Worm (Caenorhabditis elegans) whole organism, L3 larva: ENCODE data around the gene Y39A1C.1.

Source experiments
- R02D3.7 ChIP-seq: fragments of 150-350 bp; optimal IDR thresholded peaks from 2 replicates; lab custom pipeline; 2014; ENCODE audit warnings: missing biosample characterization, missing genetic modification characterization
- ZK546.5 ChIP-seq: sonication (generic microtip); optimal IDR thresholded peaks from 2 replicates; lab custom pipeline; 2017; ENCODE audit warnings: missing biosample characterization, missing genetic modification characterization
- aly-2 ChIP-seq: fragments of 150-350 bp; optimal IDR thresholded peaks from 2 replicates; lab custom pipeline; 2014; ENCODE audit warnings: missing biosample characterization, missing genetic modification characterization
- ama-1 ChIP-seq: fragments of 150-350 bp; optimal IDR thresholded peaks from 2 replicates; lab custom pipeline; 2018
- ceh-16 ChIP-seq: sonication (generic microtip); optimal IDR thresholded peaks from 2 replicates; lab custom pipeline; 2017; ENCODE audit warnings: missing biosample characterization, missing genetic modification characterization
- ceh-28 ChIP-seq: fragments of 150-350 bp; optimal IDR thresholded peaks from 2 replicates; lab custom pipeline; 2014; ENCODE audit warnings: missing biosample characterization, missing genetic modification reagents, missing genetic modification characterization
- ceh-82 ChIP-seq: fragments of 150-350 bp; optimal IDR thresholded peaks from 2 replicates; lab custom pipeline; 2014; ENCODE audit warnings: missing biosample characterization, missing genetic modification characterization
- ceh-9 ChIP-seq: sonication (generic microtip); optimal IDR thresholded peaks from 2 replicates; lab custom pipeline; 2018; ENCODE audit warnings: missing biosample characterization, missing genetic modification characterization
- daf-12 ChIP-seq: fragments of 150-350 bp; optimal IDR thresholded peaks from 2 replicates; lab custom pipeline; 2014; ENCODE audit warnings: missing biosample characterization, missing genetic modification reagents, missing genetic modification characterization
- egl-27 ChIP-seq: sonication (generic microtip); optimal IDR thresholded peaks from 4 replicates; lab custom pipeline; 2017; ENCODE audit warnings: missing biosample characterization, missing genetic modification reagents, missing genetic modification characterization
- egl-5 ChIP-seq: fragments of 150-350 bp; optimal IDR thresholded peaks from 2 replicates; lab custom pipeline; 2017; ENCODE audit warnings: missing biosample characterization, missing genetic modification reagents, missing genetic modification characterization, inconsistent platforms
- elt-1 ChIP-seq: fragments of 150-350 bp; optimal IDR thresholded peaks from 2 replicates; lab custom pipeline; 2014; ENCODE audit warnings: missing biosample characterization, missing genetic modification characterization
- elt-2 ChIP-seq: sonication (generic microtip); optimal IDR thresholded peaks from 2 replicates; lab custom pipeline; 2016; ENCODE audit warnings: missing genetic modification reagents, mild to moderate bottlenecking, missing genetic modification characterization, missing compliant biosample characterization
- elt-3 ChIP-seq, 3 experiments: fragments of 150-350 bp in 1 of 3; sonication (generic microtip) in 2 of 3; optimal IDR thresholded peaks; 2 replicates in 2 of 3; 4 replicates in 1 of 3; lab custom pipeline; 2014 to 2017; ENCODE audit warnings: missing biosample characterization in 3 of 3, missing genetic modification characterization in 3 of 3
- eor-1 ChIP-seq, 2 experiments: fragments of 150-350 bp; optimal IDR thresholded peaks; 2 replicates each; lab custom pipeline; 2014 to 2018; ENCODE audit warnings: missing biosample characterization in 2 of 2, missing genetic modification characterization in 2 of 2
- fkh-10 ChIP-seq: sonication (generic microtip); optimal IDR thresholded peaks from 2 replicates; lab custom pipeline; 2017; ENCODE audit warnings: missing biosample characterization, missing genetic modification reagents, missing genetic modification characterization
- fkh-2 ChIP-seq: fragments of 150-350 bp; optimal IDR thresholded peaks from 2 replicates; lab custom pipeline; 2014; ENCODE audit warnings: missing biosample characterization, missing genetic modification reagents, missing genetic modification characterization
- fos-1 ChIP-seq: fragments of 150-350 bp; optimal IDR thresholded peaks from 2 replicates; lab custom pipeline; 2014; ENCODE audit warnings: missing biosample characterization, missing genetic modification characterization
- hmg-11 ChIP-seq: sonication (generic microtip); optimal IDR thresholded peaks from 2 replicates; lab custom pipeline; 2016; ENCODE audit warnings: missing genetic modification characterization, missing compliant biosample characterization
- jun-1 ChIP-seq: fragments of 150-350 bp; optimal IDR thresholded peaks from 2 replicates; lab custom pipeline; 2014; ENCODE audit warnings: missing biosample characterization, missing genetic modification reagents, missing genetic modification characterization
- lin-15B ChIP-seq: fragments of 150-350 bp; optimal IDR thresholded peaks from 2 replicates; lab custom pipeline; 2014; ENCODE audit warnings: missing biosample characterization, missing genetic modification characterization
- lin-39 ChIP-seq: fragments of 150-350 bp; optimal IDR thresholded peaks from 2 replicates; lab custom pipeline; 2018; ENCODE audit warnings: missing biosample characterization, missing genetic modification reagents, missing genetic modification characterization
- lsy-12 ChIP-seq: sonication (generic microtip); optimal IDR thresholded peaks from 2 replicates; lab custom pipeline; 2016; ENCODE audit warnings: mild to moderate bottlenecking, missing genetic modification characterization, missing compliant biosample characterization
- mdl-1 ChIP-seq: fragments of 150-350 bp; optimal IDR thresholded peaks from 2 replicates; lab custom pipeline; 2014; ENCODE audit warnings: missing biosample characterization, missing genetic modification characterization
- mml-1 ChIP-seq: fragments of 150-350 bp; sonication (generic microtip); optimal IDR thresholded peaks from 3 replicates; lab custom pipeline; 2014; ENCODE audit warnings: missing biosample characterization, missing genetic modification characterization
- nfya-1 ChIP-seq: sonication (generic microtip); optimal IDR thresholded peaks from 2 replicates; lab custom pipeline; 2017; ENCODE audit warnings: missing genetic modification characterization, mild to moderate bottlenecking, missing compliant biosample characterization, antibody characterized with exemption, moderate library complexity; ENCODE audit not compliant: insufficient read depth
- nhr-11 ChIP-seq: fragments of 150-350 bp; optimal IDR thresholded peaks from 2 replicates; lab custom pipeline; 2014; ENCODE audit warnings: missing biosample characterization, missing genetic modification characterization
- nhr-12 ChIP-seq: fragments of 150-350 bp; optimal IDR thresholded peaks from 2 replicates; lab custom pipeline; 2014; ENCODE audit warnings: missing biosample characterization, missing genetic modification characterization
- nhr-23 ChIP-seq: fragments of 150-350 bp; optimal IDR thresholded peaks from 2 replicates; lab custom pipeline; 2014; ENCODE audit warnings: missing biosample characterization, missing genetic modification reagents, missing genetic modification characterization
- nhr-237 ChIP-seq: fragments of 150-350 bp; optimal IDR thresholded peaks from 2 replicates; lab custom pipeline; 2014; ENCODE audit warnings: missing biosample characterization, missing genetic modification characterization
- nhr-43 ChIP-seq: sonication (generic microtip); optimal IDR thresholded peaks from 2 replicates; lab custom pipeline; 2016; ENCODE audit warnings: mild to moderate bottlenecking, missing genetic modification characterization, missing compliant biosample characterization; ENCODE audit not compliant: poor library complexity, severe bottlenecking
- nhr-76 ChIP-seq: fragments of 150-350 bp; sonication (generic microtip); optimal IDR thresholded peaks from 5 replicates; lab custom pipeline; 2014; ENCODE audit warnings: missing biosample characterization, missing genetic modification characterization
- nhr-77 ChIP-seq: fragments of 150-350 bp; optimal IDR thresholded peaks from 2 replicates; lab custom pipeline; 2014; ENCODE audit warnings: missing biosample characterization, missing genetic modification characterization
- pha-4 ChIP-seq: fragments of 150-350 bp; optimal IDR thresholded peaks from 2 replicates; lab custom pipeline; 2014; ENCODE audit warnings: missing biosample characterization, missing genetic modification reagents, missing genetic modification characterization
- pqm-1 ChIP-seq: fragments of 150-350 bp; optimal IDR thresholded peaks from 2 replicates; lab custom pipeline; 2017; ENCODE audit warnings: missing biosample characterization, missing genetic modification characterization, inconsistent platforms
- sea-2 ChIP-seq: fragments of 150-350 bp; sonication (generic microtip); optimal IDR thresholded peaks from 4 replicates; lab custom pipeline; 2014; ENCODE audit warnings: missing biosample characterization, missing genetic modification reagents, missing genetic modification characterization
- skn-1 ChIP-seq: fragments of 150-350 bp; optimal IDR thresholded peaks from 2 replicates; lab custom pipeline; 2014; ENCODE audit warnings: missing biosample characterization, missing genetic modification characterization
- snpc-4 ChIP-seq: fragments of 150-350 bp; optimal IDR thresholded peaks from 2 replicates; lab custom pipeline; 2014; ENCODE audit warnings: missing biosample characterization, missing genetic modification characterization
- tbx-2 ChIP-seq: sonication (generic microtip); optimal IDR thresholded peaks from 2 replicates; lab custom pipeline; 2016; ENCODE audit warnings: mild to moderate bottlenecking, missing genetic modification characterization, missing compliant biosample characterization
- unc-39 ChIP-seq: sonication (generic microtip); optimal IDR thresholded peaks from 4 replicates; lab custom pipeline; 2017; ENCODE audit warnings: missing biosample characterization, missing genetic modification characterization
- unc-62 ChIP-seq: fragments of 150-350 bp; sonication (generic microtip); optimal IDR thresholded peaks from 4 replicates; lab custom pipeline; 2014; ENCODE audit warnings: missing biosample characterization, missing genetic modification reagents, missing genetic modification characterization
- zag-1 ChIP-seq: fragments of 150-350 bp; optimal IDR thresholded peaks from 2 replicates; lab custom pipeline; 2014; ENCODE audit warnings: missing biosample characterization, missing genetic modification characterization
- ztf-11 ChIP-seq: fragments of 150-350 bp; optimal IDR thresholded peaks from 2 replicates; lab custom pipeline; 2014; ENCODE audit warnings: missing biosample characterization, missing genetic modification characterization
- ztf-4 ChIP-seq: fragments of 150-350 bp; optimal IDR thresholded peaks from 2 replicates; lab custom pipeline; 2014; ENCODE audit warnings: missing biosample characterization, missing genetic modification characterization

The Y39A1C.1 gene

ce11 chrIII:10856830-10857229 lies 1.6 kb downstream of the Y39A1C.1 start:
- TF ChIP-seq unc-39 (no peak), elt-3 (tag; optimal IDR thresholded peaks at IDR 0.05; lab: Kevin White, UChicago) (no peak), nhr-43 (peak; percentile 55), fos-1 (tag; lab: Kevin White, UChicago) (no peak), nhr-12 (tag; lab: Kevin White, UChicago) (no peak)

ce11 chrIII:10857984-10858383 lies 2.7 kb downstream of the Y39A1C.1 start, which contains the start of gene oxi-1:
Gene oxi-1 (plus strand): TSS chrIII:10858284.
- TF ChIP-seq ZK546.5 (tag; lab: Kevin White, UChicago) (no peak), fkh-10 (no peak), lsy-12 (tag; lab: Kevin White, UChicago) (no peak), ceh-16 (no peak), ceh-28 (no peak), lin-39 (no peak), fkh-2 (tag; lab: Kevin White, UChicago) (no peak), unc-62 (GFP tag; lab: Kevin White, UChicago) (no peak), daf-12 (no peak), egl-27 (tag; lab: Kevin White, UChicago) (no peak), ceh-82 (tag; lab: Kevin White, UChicago) (no peak), ztf-4 (tag; lab: Kevin White, UChicago) (no peak), nhr-237 (tag; lab: Kevin White, UChicago) (no peak)

ce11 chrIII:10861375-10861774 lies 6.1 kb downstream of the Y39A1C.1 start:
- TF ChIP-seq ceh-28, result peak; percentile 96
- TF ChIP-seq elt-2 (tag; lab: Kevin White, UChicago), result no peak

- TF ChIP-seq nhr-11 (tag; lab: Kevin White, UChicago), result no peak
- TF ChIP-seq, all 47 proteins: peak for 0
Measured at ce11 chrIII:10867086-10867485, 11.8 kb downstream of the Y39A1C.1 start.

ce11 chrIII:10868653-10869392 lies 13.6 kb downstream of the Y39A1C.1 start, which contains the start of the genes cey-4 and vps-50:
Gene cey-4 (minus strand): TSS chrIII:10868703.
Gene vps-50 (plus strand): TSS chrIII:10869193.
- TF ChIP-seq elt-2 (tag; lab: Kevin White, UChicago), result no peak
- no peak for TF ChIP-seq lsy-12 (tag; lab: Kevin White, UChicago)
- no peak for TF ChIP-seq pqm-1 (tag; lab: Kevin White, UChicago)
- TF ChIP-seq mdl-1, result no peak
- no peak for TF ChIP-seq nfya-1 (tag; lab: Kevin White, UChicago)
- peak; percentile 48 for TF ChIP-seq lin-15B (tag; lab: Kevin White, UChicago)
- no peak for TF ChIP-seq jun-1
- no peak for TF ChIP-seq mml-1
- no peak for TF ChIP-seq ztf-4 (tag; lab: Kevin White, UChicago)
- TF ChIP-seq ZK546.5 (tag; lab: Kevin White, UChicago), result no peak
- no peak for TF ChIP-seq aly-2 (tag; lab: Kevin White, UChicago)
- TF ChIP-seq R02D3.7 (tag; lab: Kevin White, UChicago), result no peak
- TF ChIP-seq unc-62 (GFP tag; lab: Kevin White, UChicago), result no peak
- TF ChIP-seq unc-39, result no peak
- TF ChIP-seq skn-1 (tag; lab: Kevin White, UChicago), result no peak
- peak; percentile 59 for TF ChIP-seq hmg-11 (tag; lab: Kevin White, UChicago)
- TF ChIP-seq eor-1 (tag; optimal IDR thresholded peaks at IDR 0.05; lab: Kevin White, UChicago), result no peak
- TF ChIP-seq elt-1 (tag; lab: Kevin White, UChicago), result no peak
- TF ChIP-seq nhr-77 (tag; lab: Kevin White, UChicago), result no peak
- TF ChIP-seq egl-27 (tag; lab: Kevin White, UChicago), result no peak
- TF ChIP-seq snpc-4 (tag; lab: Kevin White, UChicago), result no peak
- no peak for TF ChIP-seq sea-2
- TF ChIP-seq ztf-11 (tag; lab: Kevin White, UChicago), result no peak
- no peak for TF ChIP-seq zag-1 (tag; lab: Kevin White, UChicago)
- no peak for TF ChIP-seq tbx-2 (tag; lab: Kevin White, UChicago)
- no peak for TF ChIP-seq fos-1 (tag; lab: Kevin White, UChicago)
- no peak for TF ChIP-seq nhr-76
- no peak for TF ChIP-seq ceh-9
- no peak for TF ChIP-seq nhr-237 (tag; lab: Kevin White, UChicago)
- peak; percentile 27 for TF ChIP-seq pha-4 (tag; lab: Kevin White, UChicago)
- TF ChIP-seq fkh-10, result no peak
- TF ChIP-seq nhr-23 (tag; lab: Kevin White, UChicago), result no peak
- peak; percentile 44 for TF ChIP-seq ceh-28
- TF ChIP-seq ama-1 (lab: Kevin White, UChicago), result no peak
- TF ChIP-seq egl-5, result peak; percentile 13
- no peak for TF ChIP-seq fkh-2 (tag; lab: Kevin White, UChicago)
- TF ChIP-seq nhr-11 (tag; lab: Kevin White, UChicago), result no peak
